Worm (Caenorhabditis elegans) whole organism, midembryonic: ENCODE measurements around the gene gur-3.

Experiments used
- T22C8.4 ChIP-seq: fragments of 200-800 bp; sonication (Bioruptor generic); IDR thresholded peaks from 2 replicates; pipeline ENCODE4 v1.3.6; 2022; ENCODE audit warnings: missing genetic modification characterization, missing compliant biosample characterization
- flt-1 ChIP-seq: fragments of 200-800 bp; sonication (Bioruptor generic); IDR thresholded peaks from 2 replicates; pipeline ENCODE4 v1.3.6; 2022; ENCODE audit warnings: missing genetic modification characterization, missing compliant biosample characterization
- med-1 ChIP-seq: sonication (generic microtip); optimal IDR thresholded peaks from 2 replicates; lab custom pipeline; 2017; ENCODE audit warnings: missing genetic modification characterization, mild to moderate bottlenecking, missing compliant biosample characterization, antibody characterized with exemption, missing genetic modification reagents; ENCODE audit not compliant: insufficient read depth
- tab-1 ChIP-seq: fragments of 200-800 bp; sonication (Bioruptor generic); IDR thresholded peaks from 2 replicates; pipeline ENCODE4 v1.3.6; 2022; ENCODE audit warnings: missing genetic modification characterization, missing compliant biosample characterization
- ztf-29 ChIP-seq: fragments of 200-800 bp; sonication (Bioruptor generic); IDR thresholded peaks from 2 replicates; pipeline ENCODE4 v1.3.6; 2022; ENCODE audit warnings: missing genetic modification reagents, missing genetic modification characterization, missing compliant biosample characterization

DNA sequence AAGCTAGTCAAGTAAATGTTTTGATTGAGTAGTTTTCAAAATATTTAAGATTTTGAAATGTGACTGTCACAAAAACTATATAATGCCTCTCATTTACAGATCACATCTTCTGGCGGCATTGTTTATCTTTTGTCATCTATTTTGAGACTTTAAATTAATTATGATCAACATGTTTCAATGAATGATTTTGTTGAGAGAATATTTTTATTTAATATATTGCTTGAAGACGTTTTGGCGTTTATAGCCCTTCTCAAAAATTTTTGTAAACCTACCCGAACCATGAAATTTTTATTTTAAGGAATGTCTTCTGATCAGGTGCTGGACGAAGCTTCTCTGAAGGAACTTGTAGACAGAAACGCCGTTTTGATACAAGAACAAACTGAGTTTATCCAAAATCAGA, 38.6 kb upstream of the gur-3 start, which contains the start of gene C39B10.4:
- TF ChIP-seq ztf-29 (GFP tag; lab: Robert Waterston, UW) (no peak), flt-1 (GFP tag; lab: Robert Waterston, UW) (no peak), tab-1 (no peak), T22C8.4 (GFP tag; lab: Robert Waterston, UW) (no peak), med-1 (GFP tag; lab: Kevin White, UChicago) (no peak)
